Fruit fly (Drosophila melanogaster): Measurements from ENCODE around the gene CG42523.

Gene CG42523

dm6 chr2L:4810044-4810609 lies 47.4 kb downstream of the CG42523 start (continued):
- peak; percentile 63 for TF ChIP-seq CG8924 (tag; optimal IDR thresholded peaks at IDR 0.05)
- TF ChIP-seq lilli (GFP tag; optimal IDR thresholded peaks at IDR 0.05): peak; percentile 30
- TF ChIP-seq CG11696 (GFP tag; IDR thresholded peaks at IDR 0.05): no peak
- TF ChIP-seq CG15479 (GFP tag; optimal IDR thresholded peaks at IDR 0.05): no peak
- TF ChIP-seq Dad (GFP tag; optimal IDR thresholded peaks at IDR 0.05): peak; percentile 37
- peak; percentile 70 for TF ChIP-seq gro (GFP tag; optimal IDR thresholded peaks at IDR 0.05)
- TF ChIP-seq Dek (tag; optimal IDR thresholded peaks at IDR 0.05): peak; percentile 60
- 0 out of 2 replicates have a peak, but pooled peaks have one; percentile 25 for TF ChIP-seq Ptx1 (GFP tag; IDR thresholded peaks at IDR 0.05)
- no peak for TF ChIP-seq Doc2 (GFP tag; IDR thresholded peaks at IDR 0.05)
- TF ChIP-seq CG17385 (GFP tag; optimal IDR thresholded peaks at IDR 0.05): peak; percentile 16
- peak; percentile 35 for TF ChIP-seq Fer3 (tag; optimal IDR thresholded peaks at IDR 0.05)
- TF ChIP-seq CG6854 (GFP tag; optimal IDR thresholded peaks at IDR 0.05): no peak
- TF ChIP-seq CG10209 (GFP tag; optimal IDR thresholded peaks at IDR 0.05): no peak
- TF ChIP-seq luna (GFP tag; optimal IDR thresholded peaks at IDR 0.05): no peak
- peak; percentile 97 for TF ChIP-seq CG1832 (GFP tag; optimal IDR thresholded peaks at IDR 0.05)
- TF ChIP-seq her (GFP tag; optimal IDR thresholded peaks at IDR 0.05): peak; percentile 44
- TF ChIP-seq sr (GFP tag; IDR thresholded peaks at IDR 0.05): no peak
- peak; percentile 53; the same call in 1 of the 2 replicates for TF ChIP-seq CG32767 (GFP tag; IDR thresholded peaks at IDR 0.05)
- peak; percentile 57 for TF ChIP-seq lab (GFP tag; optimal IDR thresholded peaks at IDR 0.05)
- peak; percentile 72 for TF ChIP-seq row (GFP tag; IDR thresholded peaks at IDR 0.05)
- TF ChIP-seq mld (GFP tag; IDR thresholded peaks at IDR 0.05; ENCODE audit: partially characterized antibody): peak; percentile 51; the same call in 1 of the 3 replicates
- TF ChIP-seq nerfin-1 (tag; optimal IDR thresholded peaks at IDR 0.05): peak; percentile 55
- TF ChIP-seq CG10366 (GFP tag; IDR thresholded peaks at IDR 0.05): peak; percentile 13; the same call in 1 of the 2 replicates
- peak; percentile 53; the same call in 1 of the 3 replicates for TF ChIP-seq z (GFP tag; IDR thresholded peaks at IDR 0.05)
- peak in 1 of 2 experiments; percentile 55 for TF ChIP-seq bsh (GFP tag; optimal IDR thresholded peaks at IDR 0.05)
- peak; percentile 31; the same call in 1 of the 2 replicates for TF ChIP-seq Nf-YA (GFP tag; IDR thresholded peaks at IDR 0.05)
- TF ChIP-seq jigr1 (GFP tag; IDR thresholded peaks at IDR 0.05): no peak
- peak; percentile 76 for TF ChIP-seq CG13287 (GFP tag; IDR thresholded peaks at IDR 0.05; ENCODE audit: partially characterized antibody)
- no peak for TF ChIP-seq dmrt99B (tag; optimal IDR thresholded peaks at IDR 0.05)
- peak in 1 of 2 experiments; percentile 47 for TF ChIP-seq insv (GFP tag; optimal IDR thresholded peaks at IDR 0.05)
- TF ChIP-seq slbo (GFP tag; IDR thresholded peaks at IDR 0.05): peak; percentile 62
- TF ChIP-seq HHEX (GFP tag; optimal IDR thresholded peaks at IDR 0.05): no peak
- TF ChIP-seq chm (GFP tag; IDR thresholded peaks at IDR 0.05): peak; percentile 71; the same call in 1 of the 2 replicates
- peak; percentile 63 for TF ChIP-seq CG13424 (tag; optimal IDR thresholded peaks at IDR 0.05)
- peak; percentile 91 for TF ChIP-seq chinmo (GFP tag; IDR thresholded peaks at IDR 0.05; ENCODE audit: partially characterized antibody)
- peak; percentile 28; the same call in 1 of the 3 replicates for TF ChIP-seq tgo (GFP tag; IDR thresholded peaks at IDR 0.05)
- TF ChIP-seq sna (GFP tag; IDR thresholded peaks at IDR 0.05; ENCODE audit: partially characterized antibody): 0 out of 2 replicates have a peak, but pooled peaks have one; percentile 53
- TF ChIP-seq CG2875 (GFP tag; optimal IDR thresholded peaks at IDR 0.05): no peak
- peak; percentile 4 for TF ChIP-seq Sox102F (GFP tag; optimal IDR thresholded peaks at IDR 0.05)
- peak; percentile 23; the same call in 1 of the 2 replicates for TF ChIP-seq H2.0 (GFP tag; IDR thresholded peaks at IDR 0.05)
- no peak for TF ChIP-seq CG11456 (GFP tag; IDR thresholded peaks at IDR 0.05)
- TF ChIP-seq Spps (tag; optimal IDR thresholded peaks at IDR 0.05): peak; percentile 8
- peak; percentile 68 for TF ChIP-seq Opbp (GFP tag; IDR thresholded peaks at IDR 0.05; ENCODE audit: partially characterized antibody)
- TF ChIP-seq twi (tag; optimal IDR thresholded peaks at IDR 0.05): peak; percentile 24
- no peak for TF ChIP-seq CG16815 (GFP tag; optimal IDR thresholded peaks at IDR 0.05)
- peak; percentile 74 for TF ChIP-seq CG42726 (GFP tag; IDR thresholded peaks at IDR 0.05; ENCODE audit: partially characterized antibody)
- TF ChIP-seq Scr (GFP tag; IDR thresholded peaks at IDR 0.05; ENCODE audit: partially characterized antibody): peak; percentile 51
- peak; percentile 28 for TF ChIP-seq trem (tag; optimal IDR thresholded peaks at IDR 0.05)

Data from whole organism, embryonic.